Fruit fly (Drosophila melanogaster) whole organism, embryonic: Measurements from ENCODE around the gene kra.

Source experiments
- Bgb ChIP-seq: fragments of 200-800 bp; sonication (Bioruptor generic); IDR thresholded peaks from 2 replicates; pipeline ENCODE4 v1.3.6; 2022; ENCODE audit warnings: missing biosample characterization, missing genetic modification characterization; ENCODE audit not compliant: partially characterized antibody
- CG11560 ChIP-seq: fragments of 200-800 bp; sonication (Bioruptor generic); IDR thresholded peaks from 3 replicates; pipeline ENCODE4 v1.3.6; 2022; ENCODE audit warnings: missing biosample characterization, missing genetic modification characterization
- CG1233 ChIP-seq: fragments of 200-800 bp; sonication (Bioruptor generic); optimal IDR thresholded peaks from 4 replicates; lab custom pipeline; 2018; ENCODE audit warnings: missing biosample characterization, mild to moderate bottlenecking, missing genetic modification characterization
- CG12744 ChIP-seq: fragments of 200-800 bp; sonication (Bioruptor generic); optimal IDR thresholded peaks from 2 replicates; lab custom pipeline; 2016; ENCODE audit warnings: missing biosample characterization, missing genetic modification characterization
- CG13287 ChIP-seq: fragments of 200-800 bp; sonication (Bioruptor generic); IDR thresholded peaks from 2 replicates; pipeline ENCODE4 v1.3.6; 2022; ENCODE audit warnings: missing biosample characterization, missing genetic modification characterization; ENCODE audit not compliant: partially characterized antibody
- CG14710 ChIP-seq: fragments of 200-800 bp; sonication (Bioruptor generic); optimal IDR thresholded peaks from 3 replicates; lab custom pipeline; 2019; ENCODE audit warnings: missing biosample characterization, mild to moderate bottlenecking, missing genetic modification characterization, moderate library complexity
- CG14860 ChIP-seq: fragments of 200-800 bp; sonication (Bioruptor generic); IDR thresholded peaks from 3 replicates; pipeline ENCODE4 v1.3.6; 2022; ENCODE audit warnings: missing biosample characterization, missing genetic modification characterization; ENCODE audit not compliant: partially characterized antibody
- CG1529 ChIP-seq: fragments of 200-800 bp; sonication (Bioruptor generic); optimal IDR thresholded peaks from 3 replicates; lab custom pipeline; 2018; ENCODE audit warnings: missing biosample characterization, missing genetic modification characterization
- CG17186 ChIP-seq: fragments of 200-800 bp; sonication (Bioruptor generic); optimal IDR thresholded peaks from 3 replicates; lab custom pipeline; 2017; ENCODE audit warnings: missing biosample characterization, missing genetic modification reagents, missing genetic modification characterization
- CG2116 ChIP-seq: fragments of 200-800 bp; sonication (Bioruptor generic); optimal IDR thresholded peaks from 3 replicates; lab custom pipeline; 2018; ENCODE audit warnings: missing biosample characterization, mild to moderate bottlenecking, missing genetic modification characterization
- CG2129 ChIP-seq: fragments of 200-800 bp; sonication (Bioruptor generic); IDR thresholded peaks from 2 replicates; pipeline ENCODE4 v1.3.6; 2022; ENCODE audit warnings: missing biosample characterization, missing genetic modification characterization; ENCODE audit not compliant: partially characterized antibody
- CG2199 ChIP-seq: fragments of 200-800 bp; sonication (Bioruptor generic); IDR thresholded peaks from 3 replicates; pipeline ENCODE4 v1.3.6; 2022; ENCODE audit warnings: missing biosample characterization, missing genetic modification characterization
- CG31365 ChIP-seq: fragments of 200-800 bp; sonication (Bioruptor generic); optimal IDR thresholded peaks from 2 replicates; lab custom pipeline; 2018; ENCODE audit warnings: missing biosample characterization, mild to moderate bottlenecking, missing genetic modification characterization
- CG34224 ChIP-seq: fragments of 200-800 bp; sonication (Bioruptor generic); IDR thresholded peaks from 3 replicates; pipeline ENCODE4 v1.3.6; 2022; ENCODE audit warnings: missing biosample characterization, missing genetic modification characterization; ENCODE audit not compliant: partially characterized antibody
- CG42726 ChIP-seq: fragments of 200-800 bp; sonication (Bioruptor generic); IDR thresholded peaks from 2 replicates; pipeline ENCODE4 v1.3.6; 2022; ENCODE audit warnings: missing biosample characterization, missing genetic modification characterization; ENCODE audit not compliant: partially characterized antibody
- CG7963 ChIP-seq: fragments of 200-800 bp; sonication (Bioruptor generic); IDR thresholded peaks from 3 replicates; pipeline ENCODE4 v1.3.6; 2022; ENCODE audit warnings: missing biosample characterization, missing genetic modification characterization; ENCODE audit not compliant: partially characterized antibody
- CG9797 ChIP-seq: fragments of 200-800 bp; sonication (Bioruptor generic); optimal IDR thresholded peaks from 3 replicates; lab custom pipeline; 2018; ENCODE audit warnings: missing biosample characterization, mild to moderate bottlenecking, missing genetic modification characterization
- Dll ChIP-seq: fragments of 200-800 bp; sonication (Bioruptor generic); IDR thresholded peaks from 4 replicates; pipeline ENCODE4 v1.3.6; 2022; ENCODE audit warnings: missing biosample characterization, missing genetic modification characterization; ENCODE audit not compliant: partially characterized antibody
- Doc3 ChIP-seq: fragments of 200-800 bp; sonication (Bioruptor generic); IDR thresholded peaks from 3 replicates; pipeline ENCODE4 v1.3.6; 2022; ENCODE audit warnings: missing biosample characterization, missing genetic modification characterization; ENCODE audit not compliant: partially characterized antibody
- Dp ChIP-seq: fragments of 200-800 bp; sonication (Bioruptor generic); optimal IDR thresholded peaks from 2 replicates; lab custom pipeline; 2018; ENCODE audit warnings: missing biosample characterization, mild to moderate bottlenecking, missing genetic modification characterization, moderate library complexity
- E2f2 ChIP-seq: fragments of 200-800 bp; sonication (Bioruptor generic); IDR thresholded peaks from 2 replicates; pipeline ENCODE4 v1.3.6; 2022; ENCODE audit warnings: missing biosample characterization, missing genetic modification characterization
- Fer1 ChIP-seq: fragments of 200-800 bp; sonication (Bioruptor generic); optimal IDR thresholded peaks from 2 replicates; lab custom pipeline; 2017; ENCODE audit warnings: missing biosample characterization, mild to moderate bottlenecking, missing genetic modification characterization
- HLH4C ChIP-seq: fragments of 200-800 bp; sonication (Bioruptor generic); IDR thresholded peaks from 3 replicates; pipeline ENCODE4 v1.3.6; 2022; ENCODE audit warnings: missing biosample characterization, missing genetic modification characterization; ENCODE audit not compliant: partially characterized antibody
- HmgZ ChIP-seq: fragments of 200-800 bp; sonication (Bioruptor generic); optimal IDR thresholded peaks from 2 replicates; lab custom pipeline; 2018; ENCODE audit warnings: missing biosample characterization, mild to moderate bottlenecking, missing genetic modification characterization
- Mes4 ChIP-seq: fragments of 200-800 bp; sonication (Bioruptor generic); optimal IDR thresholded peaks from 2 replicates; lab custom pipeline; 2016; ENCODE audit warnings: missing biosample characterization, missing genetic modification characterization
- Opbp ChIP-seq: fragments of 200-800 bp; sonication (Bioruptor generic); IDR thresholded peaks from 3 replicates; pipeline ENCODE4 v1.3.6; 2022; ENCODE audit warnings: missing biosample characterization, missing genetic modification characterization; ENCODE audit not compliant: partially characterized antibody
- Scr ChIP-seq: fragments of 200-800 bp; sonication (Bioruptor generic); IDR thresholded peaks from 2 replicates; pipeline ENCODE4 v1.3.6; 2022; ENCODE audit warnings: missing biosample characterization, missing genetic modification characterization; ENCODE audit not compliant: partially characterized antibody
- Sin3A ChIP-seq: fragments of >200 bp; optimal IDR thresholded peaks from 2 replicates; lab custom pipeline; 2018
- Sry-δ ChIP-seq: fragments of 200-800 bp; sonication (Bioruptor generic); optimal IDR thresholded peaks from 2 replicates; lab custom pipeline; 2016; ENCODE audit warnings: missing biosample characterization, missing genetic modification characterization
- ara ChIP-seq: fragments of 200-800 bp; sonication (Bioruptor generic); IDR thresholded peaks from 2 replicates; pipeline ENCODE4 v1.3.6; 2022; ENCODE audit warnings: missing biosample characterization, missing genetic modification characterization
- bbx ChIP-seq: fragments of 200-800 bp; sonication (Bioruptor generic); IDR thresholded peaks from 2 replicates; pipeline ENCODE4 v1.3.6; 2022; ENCODE audit warnings: missing biosample characterization, missing genetic modification characterization; ENCODE audit not compliant: partially characterized antibody
- chinmo ChIP-seq: fragments of 200-800 bp; sonication (Bioruptor generic); IDR thresholded peaks from 4 replicates; pipeline ENCODE4 v1.3.6; 2022; ENCODE audit warnings: missing biosample characterization, missing genetic modification characterization; ENCODE audit not compliant: partially characterized antibody
- hb ChIP-seq: fragments of 200-800 bp; sonication (Bioruptor generic); IDR thresholded peaks from 3 replicates; pipeline ENCODE4 v1.3.6; 2022; ENCODE audit warnings: missing biosample characterization, missing genetic modification characterization; ENCODE audit not compliant: partially characterized antibody
- her ChIP-seq: fragments of 200-800 bp; sonication (Bioruptor generic); optimal IDR thresholded peaks from 2 replicates; lab custom pipeline; 2016; ENCODE audit warnings: missing biosample characterization, missing genetic modification characterization
- knrl ChIP-seq: fragments of 200-800 bp; sonication (Bioruptor generic); IDR thresholded peaks from 3 replicates; pipeline ENCODE4 v1.3.6; 2022; ENCODE audit warnings: missing biosample characterization, missing genetic modification characterization; ENCODE audit not compliant: partially characterized antibody
- mld ChIP-seq: fragments of 200-800 bp; sonication (Bioruptor generic); IDR thresholded peaks from 3 replicates; pipeline ENCODE4 v1.3.6; 2022; ENCODE audit warnings: missing biosample characterization, missing genetic modification characterization; ENCODE audit not compliant: partially characterized antibody
- onecut ChIP-seq: fragments of 200-800 bp; sonication (Bioruptor generic); IDR thresholded peaks from 2 replicates; pipeline ENCODE4 v1.3.6; 2022; ENCODE audit warnings: missing biosample characterization, missing genetic modification characterization
- phol ChIP-seq: fragments of 200-800 bp; sonication (Bioruptor generic); optimal IDR thresholded peaks from 3 replicates; lab custom pipeline; 2018; ENCODE audit warnings: missing biosample characterization, mild to moderate bottlenecking, missing genetic modification characterization, moderate library complexity
- pzg ChIP-seq: fragments of 200-800 bp; sonication (Bioruptor generic); optimal IDR thresholded peaks from 3 replicates; lab custom pipeline; 2018; ENCODE audit warnings: missing biosample characterization, mild to moderate bottlenecking, missing genetic modification characterization, moderate library complexity
- row ChIP-seq: fragments of 200-800 bp; sonication (Bioruptor generic); IDR thresholded peaks from 3 replicates; pipeline ENCODE4 v1.3.6; 2022; ENCODE audit warnings: missing biosample characterization, missing genetic modification characterization
- sc ChIP-seq, 3 experiments: fragments of >200 bp in 2 of 3; fragments of 200-800 bp in 1 of 3; sonication (Bioruptor generic) in 1 of 3; optimal IDR thresholded peaks; 2 replicates in 2 of 3; 3 replicates in 1 of 3; lab custom pipeline; 2017; ENCODE audit warnings: mild to moderate bottlenecking in 1 of 3, missing biosample characterization in 1 of 3, missing genetic modification characterization in 1 of 3, missing genetic modification reagents in 1 of 3
- sens ChIP-seq: fragments of 200-800 bp; sonication (Bioruptor generic); peaks from one replicate; lab custom pipeline; 2016; ENCODE audit warnings: missing biosample characterization, missing genetic modification characterization
- sima ChIP-seq: fragments of 200-800 bp; sonication (Bioruptor generic); optimal IDR thresholded peaks from 2 replicates; lab custom pipeline; 2016; ENCODE audit warnings: missing biosample characterization, missing genetic modification characterization
- trem ChIP-seq: fragments of 200-800 bp; optimal IDR thresholded peaks from 3 replicates; lab custom pipeline; 2019; ENCODE audit warnings: missing biosample characterization, mild to moderate bottlenecking, missing genetic modification characterization, moderate library complexity
- tx ChIP-seq: fragments of 200-800 bp; sonication (Bioruptor generic); optimal IDR thresholded peaks from 2 replicates; lab custom pipeline; 2016; ENCODE audit warnings: missing biosample characterization, missing genetic modification characterization
- unc-4 ChIP-seq: fragments of 200-800 bp; sonication (Bioruptor generic); IDR thresholded peaks from 2 replicates; pipeline ENCODE4 v1.3.6; 2022; ENCODE audit warnings: missing biosample characterization, missing genetic modification characterization; ENCODE audit not compliant: partially characterized antibody
- wek ChIP-seq: fragments of 200-800 bp; sonication (Bioruptor generic); optimal IDR thresholded peaks from 3 replicates; lab custom pipeline; 2018; ENCODE audit warnings: missing biosample characterization, mild to moderate bottlenecking, missing genetic modification characterization, moderate library complexity
- yki ChIP-seq: fragments of >200 bp; optimal IDR thresholded peaks from 3 replicates; lab custom pipeline; 2018

Gene kra

dm6 chr3R:5550452-5550851 lies 50.5 kb downstream of the kra start:
- TF ChIP-seq CG14860 (GFP tag; lab: Robert Waterston, UW) (peak; percentile 66; the same call in 2 of the 3 replicates), yki (lab: Kevin White, UChicago) (no peak), Dp (GFP tag; lab: Kevin White, UChicago) (peak; percentile 93), Mes4 (no peak), sima (GFP tag; lab: Kevin White, UChicago) (no peak), CG2129 (GFP tag; lab: Robert Waterston, UW) (no peak), CG31365 (no peak), CG7963 (peak; percentile 54; the same call in 1 of the 3 replicates), CG1529 (GFP tag; lab: Kevin White, UChicago) (no peak), Opbp (peak; percentile 71; the same call in 2 of the 3 replicates), hb (peak; percentile 64; the same call in 1 of the 3 replicates), CG2116 (GFP tag; lab: Kevin White, UChicago) (peak; percentile 81), Sin3A (lab: Kevin White, UChicago) (peak; percentile 16), chinmo (GFP tag; lab: Robert Waterston, UW) (0 out of 4 replicates have a peak, but pooled peaks have one; percentile 55), HmgZ (peak; percentile 11), Sry-δ (peak; percentile 81), CG9797 (GFP tag; lab: Kevin White, UChicago) (peak; percentile 35), row (GFP tag; lab: Robert Waterston, UW) (0 out of 3 replicates have a peak, but pooled peaks have one; percentile 12), pzg (peak; percentile 72), knrl (GFP tag; lab: Robert Waterston, UW) (peak; percentile 51; the same call in 1 of the 3 replicates), Bgb (GFP tag; lab: Robert Waterston, UW) (peak; percentile 82), CG34224 (GFP tag; lab: Robert Waterston, UW) (peak; percentile 69), Dll (GFP tag; lab: Robert Waterston, UW) (peak; percentile 72), onecut (GFP tag; lab: Robert Waterston, UW) (no peak), unc-4 (GFP tag; lab: Robert Waterston, UW) (peak; percentile 67), trem (tag; lab: Kevin White, UChicago) (peak; percentile 35), E2f2 (peak; percentile 96), CG42726 (GFP tag; lab: Robert Waterston, UW) (peak; percentile 46; the same call in 1 of the 2 replicates), CG1233 (GFP tag; lab: Kevin White, UChicago) (no peak), tx (no peak), Doc3 (peak; percentile 48), mld (peak; percentile 41; the same call in 1 of the 3 replicates), wek (GFP tag; lab: Kevin White, UChicago) (no peak), ara (no peak), Scr (GFP tag; lab: Robert Waterston, UW) (peak; percentile 69), sens (peak; percentile 62), CG12744 (no peak), her (GFP tag; lab: Kevin White, UChicago) (no peak), sc (optimal IDR thresholded peaks at IDR 0.05; lab: Kevin White, UChicago) (no peak), sc (GFP tag; optimal IDR thresholded peaks at IDR 0.05; lab: Kevin White, UChicago) (no peak), CG17186 (peak; percentile 35), CG13287 (GFP tag; lab: Robert Waterston, UW) (peak; percentile 78), CG2199 (GFP tag; lab: Robert Waterston, UW) (0 out of 3 replicates have a peak, but pooled peaks have one; percentile 45), phol (tag; lab: Kevin White, UChicago) (peak; percentile 28), bbx (GFP tag; lab: Robert Waterston, UW) (peak; percentile 70), HLH4C (GFP tag; lab: Robert Waterston, UW) (peak; percentile 81), Fer1 (GFP tag; lab: Kevin White, UChicago) (no peak), CG14710 (tag; lab: Kevin White, UChicago) (peak; percentile 27), CG11560 (0 out of 3 replicates have a peak, but pooled peaks have one; percentile 42)
